Fruit fly (Drosophila melanogaster): ENCODE data around the gene CG14605.

The CG14605 gene

dm6 chr3R:7186242-7187092 lies 33.0 kb downstream of the CG14605 start, which contains the start of the genes CG10055 and lap (continued):
- TF ChIP-seq CG12391 (tag; optimal IDR thresholded peaks at IDR 0.05) (peak; percentile 50), CG16779 (GFP tag; IDR thresholded peaks at IDR 0.05) (no peak), inv (GFP tag; IDR thresholded peaks at IDR 0.05; ENCODE audit: partially characterized antibody) (peak; percentile 37; the same call in 1 of the 2 replicates), CG10267 (tag; optimal IDR thresholded peaks at IDR 0.05) (peak; percentile 28), Hr78 (GFP tag; optimal IDR thresholded peaks at IDR 0.05) (no peak), wor (GFP tag; IDR thresholded peaks at IDR 0.05) (no peak), CG6272 (GFP tag; IDR thresholded peaks at IDR 0.05) (no peak), Atf-2 (GFP tag; optimal IDR thresholded peaks at IDR 0.05) (no peak), ttk (GFP tag; IDR thresholded peaks at IDR 0.05) (no peak), tna (GFP tag; IDR thresholded peaks at IDR 0.05; ENCODE audit: partially characterized antibody) (peak; percentile 37; the same call in 1 of the 2 replicates), Dll (GFP tag; IDR thresholded peaks at IDR 0.05; ENCODE audit: partially characterized antibody) (peak; percentile 55; the same call in 1 of the 4 replicates), nmo (GFP tag; optimal IDR thresholded peaks at IDR 0.05) (peak; percentile 57), Sin3A (optimal IDR thresholded peaks at IDR 0.05) (peak; percentile 61), Dp (GFP tag; optimal IDR thresholded peaks at IDR 0.05) (peak; percentile 0), CG12071 (GFP tag; optimal IDR thresholded peaks at IDR 0.05) (no peak), NfI (GFP tag; optimal IDR thresholded peaks at IDR 0.05) (peak; percentile 11), CG13894 (tag; optimal IDR thresholded peaks at IDR 0.05) (no peak), CG8924 (tag; optimal IDR thresholded peaks at IDR 0.05) (peak; percentile 20), pzg (GFP tag; optimal IDR thresholded peaks at IDR 0.05) (peak; percentile 73), CG9797 (GFP tag; optimal IDR thresholded peaks at IDR 0.05) (peak; percentile 55), D19B (GFP tag; optimal IDR thresholded peaks at IDR 0.05) (no peak), abd-A (tag; optimal IDR thresholded peaks at IDR 0.05) (no peak), CG2116 (GFP tag; optimal IDR thresholded peaks at IDR 0.05) (peak; percentile 35), dati (GFP tag; IDR thresholded peaks at IDR 0.05) (no peak), stwl (tag; optimal IDR thresholded peaks at IDR 0.05) (peak; percentile 22), crc (GFP tag; optimal IDR thresholded peaks at IDR 0.05) (no peak), CG17385 (GFP tag; optimal IDR thresholded peaks at IDR 0.05) (peak; percentile 94), Kr (GFP tag; optimal IDR thresholded peaks at IDR 0.05) (no peak), CG4360 (GFP tag; IDR thresholded peaks at IDR 0.05) (no peak), fd96Cb (tag; optimal IDR thresholded peaks at IDR 0.05) (no peak), ci (GFP tag; IDR thresholded peaks at IDR 0.05) (no peak), onecut (GFP tag; IDR thresholded peaks at IDR 0.05) (peak; percentile 99), CG16813 (GFP tag; IDR thresholded peaks at IDR 0.05; ENCODE audit: partially characterized antibody) (peak; percentile 52; the same call in 2 of the 3 replicates), fd3F (GFP tag; optimal IDR thresholded peaks at IDR 0.05) (no peak), Hr3 (GFP tag; optimal IDR thresholded peaks at IDR 0.05) (peak; percentile 5), CG6791 (GFP tag; IDR thresholded peaks at IDR 0.05; ENCODE audit: partially characterized antibody) (peak; percentile 56; the same call in 2 of the 3 replicates), phol (tag; optimal IDR thresholded peaks at IDR 0.05) (peak; percentile 97), NFAT (GFP tag; IDR thresholded peaks at IDR 0.05) (no peak), unc-4 (GFP tag; IDR thresholded peaks at IDR 0.05; ENCODE audit: partially characterized antibody) (peak; percentile 42; the same call in 1 of the 2 replicates), CG14667 (GFP tag; IDR thresholded peaks at IDR 0.05) (no peak), oc (tag; optimal IDR thresholded peaks at IDR 0.05) (no peak), grn (GFP tag; optimal IDR thresholded peaks at IDR 0.05) (no peak), CG7786 (GFP tag; optimal IDR thresholded peaks at IDR 0.05) (no peak), CG8281 (tag; optimal IDR thresholded peaks at IDR 0.05) (no peak), CG43689 (GFP tag; IDR thresholded peaks at IDR 0.05) (no peak), CG17186 (GFP tag; optimal IDR thresholded peaks at IDR 0.05) (no peak), usp (GFP tag; optimal IDR thresholded peaks at IDR 0.05) (no peak), Mrtf (GFP tag; IDR thresholded peaks at IDR 0.05) (no peak)

Data from whole organism, embryonic.